Worm (Caenorhabditis elegans) whole organism, late embryonic: ENCODE measurements around the gene piga-1.

Source experiments
- ceh-22 ChIP-seq: sonication (generic microtip); optimal IDR thresholded peaks from 2 replicates; lab custom pipeline; 2017; ENCODE audit warnings: missing biosample characterization, missing genetic modification characterization
- tbx-2 ChIP-seq: sonication (generic microtip); optimal IDR thresholded peaks from 2 replicates; lab custom pipeline; 2016; ENCODE audit warnings: missing genetic modification characterization, missing compliant biosample characterization

DNA sequence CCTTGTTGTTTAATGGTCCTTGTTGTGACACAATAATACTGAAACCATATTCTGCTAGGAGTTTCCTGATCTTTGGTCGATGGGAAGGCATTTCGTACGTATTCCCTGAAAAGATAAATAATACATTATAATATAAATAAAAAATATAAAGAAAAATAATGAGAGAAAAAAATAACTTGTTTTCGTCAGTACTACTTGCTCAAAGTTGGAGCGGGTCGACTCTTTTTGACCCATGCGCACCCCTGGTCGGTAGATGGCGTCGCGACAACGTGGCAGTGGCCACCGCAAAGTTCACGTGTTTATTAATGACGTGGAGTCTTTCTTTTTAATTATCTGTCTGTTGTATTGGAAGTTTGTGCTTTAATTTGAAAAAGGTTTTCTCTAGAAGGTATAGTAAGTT lies 34.3 kb upstream of the piga-1 start, which contains the start of gene C34C6.10:
- TF ChIP-seq tbx-2 (no peak), ceh-22 (tag; lab: Kevin White, UChicago) (no peak)
